Worm (Caenorhabditis elegans): Measurements from ENCODE around the gene set-22.

set-22 gene

ce11 chrV:10436612-10437011 is at the start of gene set-22:
Gene set-22, plus strand, starts transcription at chrV:10436912.
- no peak for TF ChIP-seq nhr-12 (tag; optimal IDR thresholded peaks at IDR 0.05)
- TF ChIP-seq ztf-4 (tag; optimal IDR thresholded peaks at IDR 0.05) = no peak
- no peak for TF ChIP-seq nfya-1 (tag; optimal IDR thresholded peaks at IDR 0.05; ENCODE audit: insufficient read depth)
- no peak for TF ChIP-seq mdl-1 (tag; optimal IDR thresholded peaks at IDR 0.05)
- no peak for TF ChIP-seq ZK546.5 (tag; optimal IDR thresholded peaks at IDR 0.05)
- TF ChIP-seq tbx-2 (tag; optimal IDR thresholded peaks at IDR 0.05) = no peak
- no peak for TF ChIP-seq mml-1 (tag; optimal IDR thresholded peaks at IDR 0.05)
- TF ChIP-seq ceh-82 (tag; optimal IDR thresholded peaks at IDR 0.05) = no peak
- no peak for TF ChIP-seq daf-12 (tag; optimal IDR thresholded peaks at IDR 0.05)
- TF ChIP-seq sea-2 (GFP tag; optimal IDR thresholded peaks at IDR 0.05) = no peak
- TF ChIP-seq nhr-23 (tag; optimal IDR thresholded peaks at IDR 0.05) = no peak
- no peak for TF ChIP-seq nhr-25 (tag; optimal IDR thresholded peaks at IDR 0.05)
- no peak for TF ChIP-seq ceh-9 (tag; optimal IDR thresholded peaks at IDR 0.05)
- TF ChIP-seq ama-1 (optimal IDR thresholded peaks at IDR 0.05) = no peak
- no peak for TF ChIP-seq unc-39 (tag; optimal IDR thresholded peaks at IDR 0.05)
- TF ChIP-seq ztf-11 (tag; optimal IDR thresholded peaks at IDR 0.05) = no peak
- TF ChIP-seq fkh-10 (GFP tag; optimal IDR thresholded peaks at IDR 0.05) = no peak

ce11 chrV:10387412-10387811 is 49.3 kb upstream of the set-22 start:
- TF ChIP-seq nhr-25 (tag; optimal IDR thresholded peaks at IDR 0.05) = peak; percentile 24
- TF ChIP-seq nhr-23 (tag; optimal IDR thresholded peaks at IDR 0.05) = peak; percentile 24
- TF ChIP-seq zag-1 (tag; optimal IDR thresholded peaks at IDR 0.05) = no peak
- TF ChIP-seq nhr-12 (tag; optimal IDR thresholded peaks at IDR 0.05) = no peak
- no peak for TF ChIP-seq eor-1 (tag; optimal IDR thresholded peaks at IDR 0.05)
- TF ChIP-seq elt-3 (tag; optimal IDR thresholded peaks at IDR 0.05) = peak in 1 of 3 experiments; percentile 35

DNA sequence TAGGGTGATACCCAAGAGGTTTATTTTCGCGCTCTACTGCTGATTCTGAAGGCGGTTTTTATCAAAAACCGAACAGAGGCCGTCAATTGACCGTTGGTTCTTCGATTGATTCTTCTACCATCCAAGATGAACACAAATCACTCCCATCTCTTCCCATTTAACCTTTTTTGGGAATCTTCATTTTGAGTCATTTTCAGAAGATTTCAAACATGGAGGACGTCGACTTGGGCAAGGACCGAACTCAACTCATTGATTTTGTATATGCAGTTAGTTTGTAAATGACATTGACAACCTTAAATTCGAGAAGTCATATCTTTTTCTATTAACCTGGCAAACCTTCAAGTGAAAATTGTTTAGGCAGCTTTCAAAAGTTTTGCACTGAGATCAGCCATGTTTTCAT is 48.4 kb upstream of the set-22 start, which contains the start of gene AC3.5:
Gene AC3.5 (plus strand): TSS at position 210 of the 400 bp plus-strand sequence.
- TF ChIP-seq unc-62 (GFP tag; optimal IDR thresholded peaks at IDR 0.05) = no peak
- TF ChIP-seq zag-1 (tag; optimal IDR thresholded peaks at IDR 0.05) = no peak
- no peak for TF ChIP-seq eor-1 (tag; optimal IDR thresholded peaks at IDR 0.05)
- TF ChIP-seq elt-3 (tag; optimal IDR thresholded peaks at IDR 0.05) = no peak
- no peak for TF ChIP-seq lin-39 (tag; optimal IDR thresholded peaks at IDR 0.05)
- TF ChIP-seq nhr-237 (tag; optimal IDR thresholded peaks at IDR 0.05) = no peak
- no peak for TF ChIP-seq elt-1 (tag; optimal IDR thresholded peaks at IDR 0.05)
- no peak for TF ChIP-seq R02D3.7 (tag; optimal IDR thresholded peaks at IDR 0.05)
- TF ChIP-seq daf-12 (tag; optimal IDR thresholded peaks at IDR 0.05) = no peak

- TF ChIP-seq nhr-12 (tag; optimal IDR thresholded peaks at IDR 0.05) (no peak), sea-2 (GFP tag; optimal IDR thresholded peaks at IDR 0.05) (no peak), ceh-28 (tag; optimal IDR thresholded peaks at IDR 0.05) (no peak), fkh-2 (tag; optimal IDR thresholded peaks at IDR 0.05) (no peak), pqm-1 (tag; optimal IDR thresholded peaks at IDR 0.05) (no peak), nhr-28 (tag; optimal IDR thresholded peaks at IDR 0.05) (no peak), ZK546.5 (tag; optimal IDR thresholded peaks at IDR 0.05) (no peak), nhr-25 (tag; optimal IDR thresholded peaks at IDR 0.05) (no peak), ceh-82 (tag; optimal IDR thresholded peaks at IDR 0.05) (no peak), nhr-43 (tag; optimal IDR thresholded peaks at IDR 0.05; ENCODE audit: poor library complexity, severe bottlenecking) (no peak), nhr-237 (tag; optimal IDR thresholded peaks at IDR 0.05) (no peak), skn-1 (tag; optimal IDR thresholded peaks at IDR 0.05) (no peak), fkh-10 (GFP tag; optimal IDR thresholded peaks at IDR 0.05) (no peak), eor-1 (tag; optimal IDR thresholded peaks at IDR 0.05) (no peak), zag-1 (tag; optimal IDR thresholded peaks at IDR 0.05) (no peak), nhr-67 (tag; optimal IDR thresholded peaks at IDR 0.05) (no peak), ceh-16 (tag; optimal IDR thresholded peaks at IDR 0.05) (no peak)
Measured at ce11 chrV:10393708-10394107, 43.0 kb upstream of the set-22 start.

- TF ChIP-seq egl-5 (tag; optimal IDR thresholded peaks at IDR 0.05) (no peak), pha-4 (tag; optimal IDR thresholded peaks at IDR 0.05) (no peak), pqm-1 (tag; optimal IDR thresholded peaks at IDR 0.05) (peak; percentile 59), elt-2 (tag; optimal IDR thresholded peaks at IDR 0.05) (peak; percentile 53), nhr-76 (tag; optimal IDR thresholded peaks at IDR 0.05) (no peak)
Measured at ce11 chrV:10395173-10395766, 41.4 kb upstream of the set-22 start, which contains the start of the genes col-151 and ugt-1. Gene col-151, minus strand, starts transcription at chrV:10395223. Gene ugt-1, plus strand, starts transcription at chrV:10395663.

Data from whole organism, L3 larva.